Fruit fly (Drosophila melanogaster) whole organism, prepupa: ENCODE measurements around the gene CG3345.

Source experiments
- CG1621 ChIP-seq: fragments of 200-800 bp; sonication (Bioruptor generic); optimal IDR thresholded peaks from 3 replicates; lab custom pipeline; 2018; ENCODE audit warnings: missing biosample characterization, mild to moderate bottlenecking, missing genetic modification characterization
- CG6276 ChIP-seq: fragments of 200-800 bp; sonication (Bioruptor generic); optimal IDR thresholded peaks from 2 replicates; lab custom pipeline; 2017; ENCODE audit warnings: missing biosample characterization, mild to moderate bottlenecking, missing genetic modification characterization
- CG8319 ChIP-seq: fragments of 200-800 bp; sonication (Bioruptor generic); optimal IDR thresholded peaks from 3 replicates; lab custom pipeline; 2016; ENCODE audit warnings: missing biosample characterization, missing genetic modification characterization
- Hr4 ChIP-seq: fragments of 200-800 bp; sonication (Bioruptor generic); optimal IDR thresholded peaks from 3 replicates; lab custom pipeline; 2016; ENCODE audit warnings: missing biosample characterization, missing genetic modification characterization
- Lpt ChIP-seq: fragments of 200-800 bp; sonication (Bioruptor generic); optimal IDR thresholded peaks from 3 replicates; lab custom pipeline; 2016; ENCODE audit warnings: missing biosample characterization, missing genetic modification characterization
- Sox102F ChIP-seq: fragments of 200-800 bp; sonication (Bioruptor generic); optimal IDR thresholded peaks from 2 replicates; lab custom pipeline; 2016; ENCODE audit warnings: missing biosample characterization, mild to moderate bottlenecking, missing genetic modification characterization
- acj6 ChIP-seq: fragments of 200-800 bp; sonication (Bioruptor generic); optimal IDR thresholded peaks from 3 replicates; lab custom pipeline; 2016; ENCODE audit warnings: missing biosample characterization, missing genetic modification characterization
- fd85E ChIP-seq: fragments of 200-800 bp; sonication (Bioruptor generic); optimal IDR thresholded peaks from 3 replicates; lab custom pipeline; 2016; ENCODE audit warnings: missing biosample characterization, missing genetic modification characterization

DNA sequence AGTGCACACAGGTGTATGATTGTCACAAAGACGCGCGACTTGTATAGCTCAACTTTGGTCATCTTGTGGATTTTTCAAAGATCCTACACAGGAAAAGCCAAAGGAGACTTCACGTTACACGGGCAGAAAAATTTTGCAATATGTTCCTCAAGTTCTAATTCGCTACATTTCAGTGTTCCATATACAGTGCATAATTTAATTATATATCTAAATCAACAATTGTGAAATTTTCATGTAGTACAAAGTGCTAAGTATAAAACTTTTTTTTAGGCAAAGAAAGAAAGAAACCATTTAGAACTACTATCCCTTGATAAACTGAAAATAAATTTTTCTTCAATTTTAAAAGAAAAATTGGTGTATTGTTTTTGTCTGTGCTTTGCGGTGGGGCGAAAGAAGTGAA, 22.1 kb downstream of the CG3345 start:
- TF ChIP-seq CG1621 (tag; lab: Kevin White, UChicago) = no peak
- no peak for TF ChIP-seq Sox102F (GFP tag; lab: Kevin White, UChicago)
- no peak for TF ChIP-seq fd85E (GFP tag; lab: Kevin White, UChicago)
- TF ChIP-seq Lpt (GFP tag; lab: Kevin White, UChicago) = no peak
- TF ChIP-seq Hr4 (GFP tag; lab: Kevin White, UChicago) = no peak
- TF ChIP-seq acj6 = no peak
- TF ChIP-seq CG6276 (GFP tag; lab: Kevin White, UChicago) = no peak
- no peak for TF ChIP-seq CG8319 (GFP tag; lab: Kevin White, UChicago)
